Worm (Caenorhabditis elegans) whole organism, L2 larva: ENCODE data around the gene npr-17.

Source experiments
- C34F6.9 ChIP-seq: fragments of 150-350 bp; optimal IDR thresholded peaks from 2 replicates; lab custom pipeline; 2014; ENCODE audit warnings: missing biosample characterization, missing genetic modification characterization
- F13H6.1 ChIP-seq: sonication (generic microtip); optimal IDR thresholded peaks from 2 replicates; lab custom pipeline; 2016; ENCODE audit warnings: missing genetic modification characterization, missing compliant biosample characterization
- R02D3.7 ChIP-seq: fragments of 150-350 bp; optimal IDR thresholded peaks from 2 replicates; lab custom pipeline; 2014; ENCODE audit warnings: missing biosample characterization, missing genetic modification characterization
- ZK546.5 ChIP-seq: sonication (generic microtip); optimal IDR thresholded peaks from 2 replicates; lab custom pipeline; 2017; ENCODE audit warnings: missing biosample characterization, missing genetic modification characterization
- ceh-16 ChIP-seq: fragments of 150-350 bp; optimal IDR thresholded peaks from 2 replicates; lab custom pipeline; 2014; ENCODE audit warnings: missing biosample characterization, missing genetic modification characterization
- ceh-82 ChIP-seq: fragments of 150-350 bp; optimal IDR thresholded peaks from 2 replicates; lab custom pipeline; 2014; ENCODE audit warnings: missing biosample characterization, missing genetic modification characterization
- elt-1 ChIP-seq: fragments of 150-350 bp; optimal IDR thresholded peaks from 2 replicates; lab custom pipeline; 2014; ENCODE audit warnings: missing biosample characterization, missing genetic modification characterization
- elt-3 ChIP-seq: sonication (generic microtip); optimal IDR thresholded peaks from 2 replicates; lab custom pipeline; 2017; ENCODE audit warnings: missing biosample characterization, missing genetic modification characterization
- mab-5 ChIP-seq: fragments of 150-350 bp; optimal IDR thresholded peaks from 2 replicates; lab custom pipeline; 2014; ENCODE audit warnings: missing biosample characterization, missing genetic modification characterization
- mbf-1 ChIP-seq: sonication (generic microtip); optimal IDR thresholded peaks from 2 replicates; lab custom pipeline; 2017; ENCODE audit warnings: missing biosample characterization, missing genetic modification characterization
- nhr-12 ChIP-seq: fragments of 150-350 bp; optimal IDR thresholded peaks from 2 replicates; lab custom pipeline; 2014; ENCODE audit warnings: missing biosample characterization, missing genetic modification characterization
- nhr-21 ChIP-seq: fragments of 150-350 bp; optimal IDR thresholded peaks from 2 replicates; lab custom pipeline; 2014; ENCODE audit warnings: missing biosample characterization, missing genetic modification characterization
- nhr-23 ChIP-seq: fragments of 150-350 bp; optimal IDR thresholded peaks from 2 replicates; lab custom pipeline; 2014; ENCODE audit warnings: missing biosample characterization, missing genetic modification reagents, missing genetic modification characterization
- nhr-237 ChIP-seq: fragments of 150-350 bp; optimal IDR thresholded peaks from 2 replicates; lab custom pipeline; 2014; ENCODE audit warnings: missing biosample characterization, missing genetic modification characterization
- sem-4 ChIP-seq: fragments of 150-350 bp; optimal IDR thresholded peaks from 2 replicates; lab custom pipeline; 2014; ENCODE audit warnings: missing biosample characterization, missing genetic modification reagents, missing genetic modification characterization
- sma-9 ChIP-seq, 2 experiments: fragments of 150-350 bp in 1 of 2; sonication (generic microtip) in 1 of 2; optimal IDR thresholded peaks; 2 replicates each; lab custom pipeline; 2014 to 2016; ENCODE audit warnings: missing genetic modification characterization in 2 of 2, mild to moderate bottlenecking in 1 of 2, missing biosample characterization in 1 of 2, missing compliant biosample characterization in 1 of 2, missing genetic modification reagents in 1 of 2, moderate library complexity in 1 of 2
- snpc-4 ChIP-seq: fragments of 150-350 bp; optimal IDR thresholded peaks from 2 replicates; lab custom pipeline; 2014; ENCODE audit warnings: missing biosample characterization, missing genetic modification characterization
- unc-55 ChIP-seq: fragments of 150-350 bp; sonication (generic microtip); optimal IDR thresholded peaks from 3 replicates; lab custom pipeline; 2014; ENCODE audit warnings: missing biosample characterization, missing genetic modification reagents, missing genetic modification characterization
- ztf-4 ChIP-seq: fragments of 150-350 bp; optimal IDR thresholded peaks from 2 replicates; lab custom pipeline; 2014; ENCODE audit warnings: missing biosample characterization, missing genetic modification characterization

The npr-17 gene

DNA sequence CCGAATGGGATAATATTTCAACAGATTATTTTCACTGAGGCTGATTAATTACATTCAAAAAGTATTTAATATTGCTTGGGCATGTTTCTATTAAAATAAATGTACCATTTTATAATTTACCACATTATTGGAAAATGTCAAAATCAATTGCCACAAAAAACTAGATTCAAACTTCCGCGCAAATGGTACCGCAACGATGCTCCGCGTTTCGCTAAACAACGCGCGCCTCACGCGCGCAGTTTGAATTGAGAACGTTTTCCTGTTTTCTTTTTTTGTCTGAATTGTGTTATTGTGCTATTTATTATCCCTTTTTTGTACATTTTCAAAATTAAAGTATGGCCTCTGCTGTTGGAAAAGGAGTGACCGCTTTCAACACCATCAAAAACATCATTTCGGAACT is 55.4 kb downstream of the npr-17 start, which contains the start of gene C29E4.12 (continued):
- TF ChIP-seq elt-1 (no peak), nhr-237 (tag; lab: Kevin White, UChicago) (no peak), ZK546.5 (tag; lab: Kevin White, UChicago) (no peak), nhr-21 (tag; lab: Kevin White, UChicago) (peak; percentile 42), sem-4 (tag; lab: Kevin White, UChicago) (no peak), ceh-16 (tag; lab: Kevin White, UChicago) (no peak), elt-3 (no peak), mab-5 (tag; lab: Kevin White, UChicago) (peak; percentile 56), R02D3.7 (tag; lab: Kevin White, UChicago) (peak; percentile 20), ceh-82 (no peak), unc-55 (peak; percentile 86), C34F6.9 (tag; lab: Kevin White, UChicago) (peak; percentile 81), mbf-1 (no peak), nhr-23 (tag; lab: Kevin White, UChicago) (no peak), ztf-4 (tag; lab: Kevin White, UChicago) (no peak), F13H6.1 (tag; lab: Kevin White, UChicago) (peak; percentile 46), snpc-4 (tag; lab: Kevin White, UChicago) (no peak), nhr-12 (tag; lab: Kevin White, UChicago) (no peak), sma-9 (GFP tag; optimal IDR thresholded peaks at IDR 0.05; lab: Kevin White, UChicago) (peak; percentile 58), sma-9 (tag; optimal IDR thresholded peaks at IDR 0.05; lab: Kevin White, UChicago) (no peak)
